Worm (Caenorhabditis elegans) whole organism, L3 larva: ENCODE measurements around the gene F59E11.6.

ENCODE experiments used
- R02D3.7 ChIP-seq: fragments of 150-350 bp; optimal IDR thresholded peaks from 2 replicates; lab custom pipeline; 2014; ENCODE audit warnings: missing biosample characterization, missing genetic modification characterization
- ZK546.5 ChIP-seq: sonication (generic microtip); optimal IDR thresholded peaks from 2 replicates; lab custom pipeline; 2017; ENCODE audit warnings: missing biosample characterization, missing genetic modification characterization
- aly-2 ChIP-seq: fragments of 150-350 bp; optimal IDR thresholded peaks from 2 replicates; lab custom pipeline; 2014; ENCODE audit warnings: missing biosample characterization, missing genetic modification characterization
- ama-1 ChIP-seq: fragments of 150-350 bp; optimal IDR thresholded peaks from 2 replicates; lab custom pipeline; 2018
- ceh-28 ChIP-seq: fragments of 150-350 bp; optimal IDR thresholded peaks from 2 replicates; lab custom pipeline; 2014; ENCODE audit warnings: missing biosample characterization, missing genetic modification reagents, missing genetic modification characterization
- ceh-9 ChIP-seq: sonication (generic microtip); optimal IDR thresholded peaks from 2 replicates; lab custom pipeline; 2018; ENCODE audit warnings: missing biosample characterization, missing genetic modification characterization
- egl-27 ChIP-seq: sonication (generic microtip); optimal IDR thresholded peaks from 4 replicates; lab custom pipeline; 2017; ENCODE audit warnings: missing biosample characterization, missing genetic modification reagents, missing genetic modification characterization
- egl-5 ChIP-seq: fragments of 150-350 bp; optimal IDR thresholded peaks from 2 replicates; lab custom pipeline; 2017; ENCODE audit warnings: missing biosample characterization, missing genetic modification reagents, missing genetic modification characterization, inconsistent platforms
- elt-1 ChIP-seq: fragments of 150-350 bp; optimal IDR thresholded peaks from 2 replicates; lab custom pipeline; 2014; ENCODE audit warnings: missing biosample characterization, missing genetic modification characterization
- elt-2 ChIP-seq: sonication (generic microtip); optimal IDR thresholded peaks from 2 replicates; lab custom pipeline; 2016; ENCODE audit warnings: missing genetic modification reagents, mild to moderate bottlenecking, missing genetic modification characterization, missing compliant biosample characterization
- elt-3 ChIP-seq, 3 experiments: fragments of 150-350 bp in 1 of 3; sonication (generic microtip) in 2 of 3; optimal IDR thresholded peaks; 2 replicates in 2 of 3; 4 replicates in 1 of 3; lab custom pipeline; 2014 to 2017; ENCODE audit warnings: missing biosample characterization in 3 of 3, missing genetic modification characterization in 3 of 3
- fkh-10 ChIP-seq: sonication (generic microtip); optimal IDR thresholded peaks from 2 replicates; lab custom pipeline; 2017; ENCODE audit warnings: missing biosample characterization, missing genetic modification reagents, missing genetic modification characterization
- fkh-2 ChIP-seq: fragments of 150-350 bp; optimal IDR thresholded peaks from 2 replicates; lab custom pipeline; 2014; ENCODE audit warnings: missing biosample characterization, missing genetic modification reagents, missing genetic modification characterization
- fos-1 ChIP-seq: fragments of 150-350 bp; optimal IDR thresholded peaks from 2 replicates; lab custom pipeline; 2014; ENCODE audit warnings: missing biosample characterization, missing genetic modification characterization
- nhr-12 ChIP-seq: fragments of 150-350 bp; optimal IDR thresholded peaks from 2 replicates; lab custom pipeline; 2014; ENCODE audit warnings: missing biosample characterization, missing genetic modification characterization
- nhr-23 ChIP-seq: fragments of 150-350 bp; optimal IDR thresholded peaks from 2 replicates; lab custom pipeline; 2014; ENCODE audit warnings: missing biosample characterization, missing genetic modification reagents, missing genetic modification characterization
- nhr-237 ChIP-seq: fragments of 150-350 bp; optimal IDR thresholded peaks from 2 replicates; lab custom pipeline; 2014; ENCODE audit warnings: missing biosample characterization, missing genetic modification characterization
- nhr-25 ChIP-seq: sonication (generic microtip); optimal IDR thresholded peaks from 2 replicates; lab custom pipeline; 2017; ENCODE audit warnings: missing biosample characterization, missing genetic modification characterization
- nhr-28 ChIP-seq: fragments of 150-350 bp; optimal IDR thresholded peaks from 2 replicates; lab custom pipeline; 2014; ENCODE audit warnings: missing biosample characterization, missing genetic modification characterization
- nhr-43 ChIP-seq: sonication (generic microtip); optimal IDR thresholded peaks from 2 replicates; lab custom pipeline; 2016; ENCODE audit warnings: mild to moderate bottlenecking, missing genetic modification characterization, missing compliant biosample characterization; ENCODE audit not compliant: poor library complexity, severe bottlenecking
- nhr-67 ChIP-seq: fragments of 150-350 bp; optimal IDR thresholded peaks from 2 replicates; lab custom pipeline; 2014; ENCODE audit warnings: missing biosample characterization, missing genetic modification characterization
- nhr-76 ChIP-seq: fragments of 150-350 bp; sonication (generic microtip); optimal IDR thresholded peaks from 5 replicates; lab custom pipeline; 2014; ENCODE audit warnings: missing biosample characterization, missing genetic modification characterization
- nhr-77 ChIP-seq: fragments of 150-350 bp; optimal IDR thresholded peaks from 2 replicates; lab custom pipeline; 2014; ENCODE audit warnings: missing biosample characterization, missing genetic modification characterization
- pha-4 ChIP-seq: fragments of 150-350 bp; optimal IDR thresholded peaks from 2 replicates; lab custom pipeline; 2014; ENCODE audit warnings: missing biosample characterization, missing genetic modification reagents, missing genetic modification characterization
- pqm-1 ChIP-seq: fragments of 150-350 bp; optimal IDR thresholded peaks from 2 replicates; lab custom pipeline; 2017; ENCODE audit warnings: missing biosample characterization, missing genetic modification characterization, inconsistent platforms
- sea-2 ChIP-seq: fragments of 150-350 bp; sonication (generic microtip); optimal IDR thresholded peaks from 4 replicates; lab custom pipeline; 2014; ENCODE audit warnings: missing biosample characterization, missing genetic modification reagents, missing genetic modification characterization
- skn-1 ChIP-seq: fragments of 150-350 bp; optimal IDR thresholded peaks from 2 replicates; lab custom pipeline; 2014; ENCODE audit warnings: missing biosample characterization, missing genetic modification characterization
- snpc-4 ChIP-seq: fragments of 150-350 bp; optimal IDR thresholded peaks from 2 replicates; lab custom pipeline; 2014; ENCODE audit warnings: missing biosample characterization, missing genetic modification characterization
- tbx-2 ChIP-seq: sonication (generic microtip); optimal IDR thresholded peaks from 2 replicates; lab custom pipeline; 2016; ENCODE audit warnings: mild to moderate bottlenecking, missing genetic modification characterization, missing compliant biosample characterization
- unc-39 ChIP-seq: sonication (generic microtip); optimal IDR thresholded peaks from 4 replicates; lab custom pipeline; 2017; ENCODE audit warnings: missing biosample characterization, missing genetic modification characterization
- unc-62 ChIP-seq: fragments of 150-350 bp; sonication (generic microtip); optimal IDR thresholded peaks from 4 replicates; lab custom pipeline; 2014; ENCODE audit warnings: missing biosample characterization, missing genetic modification reagents, missing genetic modification characterization

F59E11.6 gene

ce11 chrV:8974889-8975422 lies 16.6 kb upstream of the F59E11.6 start, which contains the start of gene nhr-143:
TSS of gene nhr-143 (minus strand) at chrV:8974939.
- peak; percentile 56 for TF ChIP-seq pqm-1 (tag; lab: Kevin White, UChicago)
- TF ChIP-seq ceh-28 = peak; percentile 11
- TF ChIP-seq ama-1 (lab: Kevin White, UChicago) = no peak
- TF ChIP-seq elt-2 (tag; lab: Kevin White, UChicago) = peak; percentile 55
- TF ChIP-seq tbx-2 (tag; lab: Kevin White, UChicago) = no peak
- TF ChIP-seq pha-4 (tag; lab: Kevin White, UChicago) = peak; percentile 20
- TF ChIP-seq nhr-25 (tag; lab: Kevin White, UChicago) = peak; percentile 31

- TF ChIP-seq elt-2 (tag; lab: Kevin White, UChicago) (peak; percentile 4), nhr-67 (tag; lab: Kevin White, UChicago) (no peak), pqm-1 (tag; lab: Kevin White, UChicago) (peak; percentile 55)
- TF ChIP-seq, all 47 proteins: peak for 2
Observed at ce11 chrV:8977895-8978294, 13.7 kb upstream of the F59E11.6 start.

ce11 chrV:8980845-8981244 lies 10.7 kb upstream of the F59E11.6 start, which contains the start of gene str-84:
TSS of gene str-84 (minus strand) at chrV:8980945.
- TF ChIP-seq ama-1 (lab: Kevin White, UChicago) = no peak
- TF ChIP-seq egl-5 (tag; lab: Kevin White, UChicago) = no peak
- no peak for TF ChIP-seq fos-1
- TF ChIP-seq nhr-76 (tag; lab: Kevin White, UChicago) = no peak
- no peak for TF ChIP-seq elt-1 (tag; lab: Kevin White, UChicago)
- no peak for TF ChIP-seq unc-39 (tag; lab: Kevin White, UChicago)
- TF ChIP-seq R02D3.7 (tag; lab: Kevin White, UChicago) = no peak
- TF ChIP-seq snpc-4 (tag; lab: Kevin White, UChicago) = no peak
- TF ChIP-seq ZK546.5 = no peak
- no peak for TF ChIP-seq sea-2 (GFP tag; lab: Kevin White, UChicago)
- TF ChIP-seq nhr-28 (tag; lab: Kevin White, UChicago) = no peak
- no peak for TF ChIP-seq tbx-2 (tag; lab: Kevin White, UChicago)
- TF ChIP-seq nhr-67 (tag; lab: Kevin White, UChicago) = no peak
- TF ChIP-seq nhr-43 = no peak

ce11 chrV:8983604-8984003 lies 8.0 kb upstream of the F59E11.6 start, which contains the start of gene str-86:
TSS of gene str-86 (minus strand) at chrV:8983704.
- no peak for TF ChIP-seq nhr-25 (tag; lab: Kevin White, UChicago)
- TF ChIP-seq elt-3 (tag; optimal IDR thresholded peaks at IDR 0.05; lab: Kevin White, UChicago) = no peak
- TF ChIP-seq skn-1 = no peak
- no peak for TF ChIP-seq unc-62
- TF ChIP-seq fos-1 = no peak
- no peak for TF ChIP-seq fkh-2 (tag; lab: Kevin White, UChicago)
- no peak for TF ChIP-seq nhr-77 (tag; lab: Kevin White, UChicago)
- no peak for TF ChIP-seq pqm-1 (tag; lab: Kevin White, UChicago)
- no peak for TF ChIP-seq egl-27 (tag; lab: Kevin White, UChicago)
- TF ChIP-seq nhr-76 (tag; lab: Kevin White, UChicago) = no peak
- no peak for TF ChIP-seq elt-2 (tag; lab: Kevin White, UChicago)
- no peak for TF ChIP-seq nhr-12
- TF ChIP-seq tbx-2 (tag; lab: Kevin White, UChicago) = no peak
- no peak for TF ChIP-seq nhr-43
- TF ChIP-seq ceh-9 (tag; lab: Kevin White, UChicago) = no peak
- no peak for TF ChIP-seq aly-2 (tag; lab: Kevin White, UChicago)
- TF ChIP-seq unc-39 (tag; lab: Kevin White, UChicago) = no peak
- TF ChIP-seq, all 47 proteins: peak for 0

- TF ChIP-seq ZK546.5 (no peak), nhr-237 (no peak), fkh-2 (tag; lab: Kevin White, UChicago) (no peak), nhr-43 (no peak), unc-62 (no peak), fkh-10 (GFP tag; lab: Kevin White, UChicago) (no peak), egl-5 (tag; lab: Kevin White, UChicago) (no peak), ceh-9 (tag; lab: Kevin White, UChicago) (no peak), sea-2 (GFP tag; lab: Kevin White, UChicago) (no peak), nhr-23 (tag; lab: Kevin White, UChicago) (no peak), aly-2 (tag; lab: Kevin White, UChicago) (no peak)
Observed at ce11 chrV:8984783-8985182, 6.8 kb upstream of the F59E11.6 start.
